Worm (Caenorhabditis elegans) whole organism, L4 larva: ENCODE data around the gene aqp-1.

ENCODE experiments used
- daf-12 ChIP-seq: fragments of 150-350 bp; optimal IDR thresholded peaks from 2 replicates; lab custom pipeline; 2014; ENCODE audit warnings: missing biosample characterization, missing genetic modification reagents, missing genetic modification characterization
- dve-1 ChIP-seq: sonication (generic microtip); optimal IDR thresholded peaks from 2 replicates; lab custom pipeline; 2017; ENCODE audit warnings: antibody characterized with exemption, mild to moderate bottlenecking, missing genetic modification characterization, missing compliant biosample characterization; ENCODE audit not compliant: insufficient read depth
- hlh-30 ChIP-seq: sonication (generic microtip); optimal IDR thresholded peaks from 2 replicates; lab custom pipeline; 2017; ENCODE audit warnings: antibody characterized with exemption, mild to moderate bottlenecking, missing genetic modification characterization, missing compliant biosample characterization; ENCODE audit not compliant: insufficient read depth
- lim-7 ChIP-seq: fragments of 200-800 bp; sonication (Bioruptor generic); IDR thresholded peaks from 2 replicates; pipeline ENCODE4 v1.3.6; 2022; ENCODE audit warnings: missing genetic modification characterization, missing compliant biosample characterization
- mdl-1 ChIP-seq, 2 experiments: fragments of 150-350 bp in 1 of 2; sonication (generic microtip) in 1 of 2; optimal IDR thresholded peaks; 2 replicates each; lab custom pipeline; 2014 to 2017; ENCODE audit warnings: missing biosample characterization in 2 of 2, missing genetic modification characterization in 2 of 2
- mes-2 ChIP-seq: sonication (generic microtip); optimal IDR thresholded peaks from 2 replicates; lab custom pipeline; 2016; ENCODE audit warnings: missing genotype, mild to moderate bottlenecking, missing genetic modification characterization, missing compliant biosample characterization; ENCODE audit not compliant: poor library complexity, severe bottlenecking
- nhr-102 ChIP-seq: sonication (generic microtip); optimal IDR thresholded peaks from 2 replicates; lab custom pipeline; 2016; ENCODE audit warnings: mild to moderate bottlenecking, missing genetic modification characterization, moderate library complexity, missing compliant biosample characterization
- nhr-111 ChIP-seq: fragments of 200-800 bp; sonication (Bioruptor generic); optimal IDR thresholded peaks from 2 replicates; lab custom pipeline; 2018; ENCODE audit warnings: mild to moderate bottlenecking, missing genetic modification characterization, missing compliant biosample characterization
- nhr-77 ChIP-seq: fragments of 150-350 bp; optimal IDR thresholded peaks from 2 replicates; lab custom pipeline; 2014; ENCODE audit warnings: missing biosample characterization, missing genetic modification characterization
- pha-4 ChIP-seq, 2 experiments: fragments of 150-350 bp in 1 of 2; fragments of 200-800 bp in 1 of 2; sonication (Bioruptor generic) in 1 of 2; IDR thresholded peaks in 1 of 2; optimal IDR thresholded peaks in 1 of 2; 2 replicates each; pipeline versions ENCODE4 v1.3.6 to Lab custom; 2014 to 2022; ENCODE audit warnings: missing genetic modification characterization in 2 of 2, missing genetic modification reagents in 2 of 2, missing biosample characterization in 1 of 2, missing compliant biosample characterization in 1 of 2
- snpc-4 ChIP-seq: fragments of 150-350 bp; optimal IDR thresholded peaks from 2 replicates; lab custom pipeline; 2014; ENCODE audit warnings: missing biosample characterization, missing genetic modification characterization
- tra-1 ChIP-seq: fragments of 200-800 bp; sonication (Bioruptor generic); IDR thresholded peaks from 2 replicates; pipeline ENCODE4 v1.3.6; 2022; ENCODE audit warnings: missing genetic modification reagents, missing genetic modification characterization, missing compliant biosample characterization
- zag-1 ChIP-seq: fragments of 150-350 bp; optimal IDR thresholded peaks from 2 replicates; lab custom pipeline; 2014; ENCODE audit warnings: missing biosample characterization, missing genetic modification characterization
- ztf-11 ChIP-seq: fragments of 150-350 bp; optimal IDR thresholded peaks from 2 replicates; lab custom pipeline; 2014; ENCODE audit warnings: missing biosample characterization, missing genetic modification characterization

- peak; percentile 31 for TF ChIP-seq hlh-30 (tag; lab: Kevin White, UChicago)
- no peak for TF ChIP-seq nhr-77 (tag; lab: Kevin White, UChicago)
- TF ChIP-seq zag-1 (tag; lab: Kevin White, UChicago): no peak
- peak in 1 of 2 experiments; percentile 21 for TF ChIP-seq mdl-1 (tag; optimal IDR thresholded peaks at IDR 0.05; lab: Kevin White, UChicago)
- TF ChIP-seq daf-12: no peak
- no peak for TF ChIP-seq ztf-11 (tag; lab: Kevin White, UChicago)
- TF ChIP-seq mes-2: no peak
- TF ChIP-seq pha-4 (GFP tag; IDR thresholded peaks at IDR 0.05; lab: Robert Waterston, UW): no peak
- no peak for TF ChIP-seq pha-4 (tag; optimal IDR thresholded peaks at IDR 0.05; lab: Kevin White, UChicago)
- peak; percentile 84 for TF ChIP-seq nhr-102 (tag; lab: Kevin White, UChicago)
- no peak for TF ChIP-seq lim-7 (GFP tag; lab: Robert Waterston, UW)
- no peak for TF ChIP-seq snpc-4 (tag; lab: Kevin White, UChicago)
- TF ChIP-seq dve-1 (tag; lab: Kevin White, UChicago): peak; percentile 78
- peak; percentile 13; the same call in 1 of the 2 replicates for TF ChIP-seq tra-1
- no peak for TF ChIP-seq nhr-111
Observed at ce11 chrII:7277257-7277656, 39.1 kb upstream of the aqp-1 start.
